Worm (Caenorhabditis elegans) whole organism, young adult: ENCODE measurements around the gene F26G1.5.

Experiments
- C06A6.2 ChIP-seq: fragments of 200-800 bp; sonication (Bioruptor generic); conservative IDR thresholded peaks from 2 replicates; pipeline ENCODE4 v1.3.6; 2022; ENCODE audit warnings: missing genetic modification characterization, missing compliant biosample characterization
- F10E7.11 ChIP-seq: sonication (generic microtip); optimal IDR thresholded peaks from 2 replicates; lab custom pipeline; 2017; ENCODE audit warnings: mild to moderate bottlenecking, missing genetic modification characterization, moderate library complexity, missing compliant biosample characterization
- F33H1.4 ChIP-seq: fragments of 200-800 bp; sonication (Bioruptor generic); IDR thresholded peaks from 2 replicates; pipeline ENCODE4 v1.3.6; 2022; ENCODE audit warnings: missing genetic modification reagents, missing genetic modification characterization, missing compliant biosample characterization
- F39B2.1 ChIP-seq: fragments of 200-800 bp; sonication (Bioruptor generic); IDR thresholded peaks from 2 replicates; pipeline ENCODE4 v1.3.6; 2022; ENCODE audit warnings: missing genetic modification reagents, missing genetic modification characterization, missing compliant biosample characterization
- ZK185.1 ChIP-seq: sonication (generic microtip); optimal IDR thresholded peaks from 2 replicates; lab custom pipeline; 2016; ENCODE audit warnings: mild to moderate bottlenecking, missing genetic modification characterization, missing compliant biosample characterization; ENCODE audit not compliant: poor library complexity, severe bottlenecking
- ama-1 ChIP-seq, 3 experiments: fragments of 150-350 bp in 1 of 3; sonication (generic microtip) in 2 of 3; optimal IDR thresholded peaks; 2 replicates each; lab custom pipeline; 2014 to 2018; ENCODE audit warnings: missing biosample characterization in 2 of 3, missing genetic modification characterization in 2 of 3, missing genetic modification reagents in 2 of 3
- athp-1 ChIP-seq: sonication (generic microtip); optimal IDR thresholded peaks from 2 replicates; lab custom pipeline; 2017; ENCODE audit warnings: mild to moderate bottlenecking, missing genetic modification characterization, missing compliant biosample characterization
- cebp-2 ChIP-seq: fragments of 200-800 bp; sonication (Bioruptor generic); IDR thresholded peaks from 2 replicates; pipeline ENCODE4 v1.3.6; 2022; ENCODE audit warnings: missing genetic modification characterization, missing compliant biosample characterization
- ceh-100 ChIP-seq: fragments of 200-800 bp; sonication (Bioruptor generic); IDR thresholded peaks from 2 replicates; pipeline ENCODE4 v1.3.6; 2022; ENCODE audit warnings: missing genetic modification reagents, missing genetic modification characterization, missing compliant biosample characterization
- ceh-40 ChIP-seq: fragments of 200-800 bp; sonication (Bioruptor generic); IDR thresholded peaks from 2 replicates; pipeline ENCODE4 v1.3.6; 2022; ENCODE audit warnings: missing genetic modification characterization, missing compliant biosample characterization
- die-1 ChIP-seq: sonication (generic microtip); optimal IDR thresholded peaks from 2 replicates; lab custom pipeline; 2016; ENCODE audit warnings: missing genotype, mild to moderate bottlenecking, missing genetic modification characterization, missing compliant biosample characterization
- dpff-1 ChIP-seq: sonication (generic microtip); optimal IDR thresholded peaks from 2 replicates; lab custom pipeline; 2017; ENCODE audit warnings: mild to moderate bottlenecking, missing genetic modification characterization, missing compliant biosample characterization
- efl-1 ChIP-seq: fragments of 150-350 bp; optimal IDR thresholded peaks from 2 replicates; lab custom pipeline; 2014; ENCODE audit warnings: missing biosample characterization, missing genetic modification reagents, missing genetic modification characterization
- egl-44 ChIP-seq: fragments of 200-800 bp; sonication (Bioruptor generic); IDR thresholded peaks from 2 replicates; pipeline ENCODE4 v1.3.6; 2022; ENCODE audit warnings: missing genetic modification reagents, missing genetic modification characterization, missing compliant biosample characterization
- gei-17 ChIP-seq: fragments of 200-800 bp; sonication (Bioruptor generic); optimal IDR thresholded peaks from 2 replicates; lab custom pipeline; 2018; ENCODE audit warnings: mild to moderate bottlenecking, missing genetic modification characterization, missing compliant biosample characterization
- hmg-20 ChIP-seq: fragments of 200-800 bp; sonication (Bioruptor generic); IDR thresholded peaks from 2 replicates; pipeline ENCODE4 v1.3.6; 2022; ENCODE audit warnings: missing genetic modification reagents, missing genetic modification characterization, missing compliant biosample characterization
- hrde-1 ChIP-seq: sonication (generic microtip); optimal IDR thresholded peaks from 2 replicates; lab custom pipeline; 2016; ENCODE audit warnings: missing genetic modification characterization, mild to moderate bottlenecking, missing compliant biosample characterization, moderate library complexity, missing genotype, missing genetic modification reagents, borderline replicate concordance
- hsf-1 ChIP-seq: fragments of 200-800 bp; sonication (Bioruptor generic); IDR thresholded peaks from 2 replicates; pipeline ENCODE4 v1.3.6; 2022; ENCODE audit warnings: missing genetic modification reagents, missing genetic modification characterization, missing compliant biosample characterization
- lin-26 ChIP-seq: fragments of 200-800 bp; sonication (Bioruptor generic); IDR thresholded peaks from 2 replicates; pipeline ENCODE4 v1.3.6; 2022; ENCODE audit warnings: missing genetic modification reagents, missing genetic modification characterization, missing compliant biosample characterization
- lin-35 ChIP-seq, 3 experiments: fragments of 150-350 bp in 2 of 3; sonication (generic microtip) in 1 of 3; optimal IDR thresholded peaks; 2 replicates each; lab custom pipeline; 2014 to 2018; ENCODE audit warnings: missing biosample characterization in 3 of 3, missing genetic modification characterization in 3 of 3, missing genetic modification reagents in 3 of 3
- lin-40 ChIP-seq: sonication (generic microtip); optimal IDR thresholded peaks from 2 replicates; lab custom pipeline; 2016; ENCODE audit warnings: missing genetic modification characterization, mild to moderate bottlenecking, missing compliant biosample characterization, missing genotype, missing genetic modification reagents
- lin-54 ChIP-seq: fragments of 200-800 bp; sonication (Bioruptor generic); optimal IDR thresholded peaks from 2 replicates; lab custom pipeline; 2018; ENCODE audit warnings: mild to moderate bottlenecking, missing genetic modification characterization, missing compliant biosample characterization
- madf-6 ChIP-seq: fragments of 200-800 bp; sonication (Bioruptor generic); IDR thresholded peaks from 2 replicates; pipeline ENCODE4 v1.3.6; 2022; ENCODE audit warnings: missing genetic modification reagents, missing genetic modification characterization, missing compliant biosample characterization
- madf-8 ChIP-seq: fragments of 200-800 bp; sonication (Bioruptor generic); conservative IDR thresholded peaks from 2 replicates; pipeline ENCODE4 v1.3.6; 2022; ENCODE audit warnings: missing genetic modification reagents, missing genetic modification characterization, missing compliant biosample characterization
- nfya-2 ChIP-seq: fragments of 200-800 bp; sonication (Bioruptor generic); IDR thresholded peaks from 2 replicates; pipeline ENCODE4 v1.3.6; 2022; ENCODE audit warnings: missing genetic modification reagents, missing genetic modification characterization, missing compliant biosample characterization
- nhr-179 ChIP-seq: sonication (generic microtip); optimal IDR thresholded peaks from 2 replicates; lab custom pipeline; 2016; ENCODE audit warnings: mild to moderate bottlenecking, missing genetic modification characterization, missing compliant biosample characterization
- nhr-90 ChIP-seq: sonication (generic microtip); optimal IDR thresholded peaks from 2 replicates; lab custom pipeline; 2016; ENCODE audit warnings: missing genotype, mild to moderate bottlenecking, missing genetic modification characterization, missing compliant biosample characterization
- pbrm-1 ChIP-seq: fragments of 200-800 bp; sonication (Bioruptor generic); IDR thresholded peaks from 2 replicates; pipeline ENCODE4 v1.3.6; 2022; ENCODE audit warnings: missing genetic modification reagents, missing genetic modification characterization, missing compliant biosample characterization
- rcor-1 ChIP-seq: fragments of 200-800 bp; sonication (Bioruptor generic); IDR thresholded peaks from 2 replicates; pipeline ENCODE4 v1.3.6; 2022; ENCODE audit warnings: missing genetic modification reagents, missing genetic modification characterization, missing compliant biosample characterization
- snpc-1.3 ChIP-seq: sonication (generic microtip); optimal IDR thresholded peaks from 2 replicates; lab custom pipeline; 2017; ENCODE audit warnings: missing genetic modification characterization, mild to moderate bottlenecking, missing compliant biosample characterization, antibody characterized with exemption, moderate library complexity, missing genotype, missing genetic modification reagents; ENCODE audit not compliant: insufficient read depth
- xnd-1 ChIP-seq: sonication (generic microtip); optimal IDR thresholded peaks from 2 replicates; lab custom pipeline; 2016; ENCODE audit warnings: missing genotype, missing genetic modification reagents, missing genetic modification characterization, missing compliant biosample characterization
- zim-3 ChIP-seq: sonication (generic microtip); optimal IDR thresholded peaks from 2 replicates; lab custom pipeline; 2017; ENCODE audit warnings: mild to moderate bottlenecking, missing genetic modification characterization, moderate library complexity, missing compliant biosample characterization
- ztf-26 ChIP-seq: sonication (generic microtip); optimal IDR thresholded peaks from 2 replicates; lab custom pipeline; 2017; ENCODE audit warnings: missing genetic modification characterization, missing compliant biosample characterization

F26G1.5 gene

ce11 chrII:4737348-4737747, 33.8 kb downstream of the F26G1.5 start, which contains the start of gene ctsa-1.1:
Gene ctsa-1.1, plus strand, starts transcription at chrII:4737648.
- TF ChIP-seq nfya-2 (GFP tag; lab: Robert Waterston, UW) (no peak), zim-3 (no peak), hsf-1 (GFP tag; lab: Robert Waterston, UW) (0 out of 2 replicates have a peak, but pooled peaks have one; percentile 33), die-1 (no peak)
- TF ChIP-seq, all 124 proteins: peak for 1

- TF ChIP-seq ceh-100 (GFP tag; lab: Robert Waterston, UW): no peak
- no peak for TF ChIP-seq nhr-90 (tag; lab: Kevin White, UChicago)
- TF ChIP-seq hrde-1 (tag; lab: Kevin White, UChicago): no peak
- no peak for TF ChIP-seq hmg-20 (GFP tag; lab: Robert Waterston, UW)
- TF ChIP-seq pbrm-1 (GFP tag; lab: Robert Waterston, UW): no peak
- TF ChIP-seq nhr-179 (tag; lab: Kevin White, UChicago): no peak
- no peak for TF ChIP-seq ceh-40 (GFP tag; lab: Robert Waterston, UW)
- no peak for TF ChIP-seq gei-17 (GFP tag; lab: Kevin White, UChicago)
- TF ChIP-seq F10E7.11: no peak
- TF ChIP-seq madf-6: no peak
- TF ChIP-seq lin-35 (GFP tag; optimal IDR thresholded peaks at IDR 0.05; lab: Kevin White, UChicago): no peak
- TF ChIP-seq athp-1 (tag; lab: Kevin White, UChicago): no peak
- no peak for TF ChIP-seq ama-1 (optimal IDR thresholded peaks at IDR 0.05; lab: Kevin White, UChicago)
- TF ChIP-seq ama-1 (GFP tag; optimal IDR thresholded peaks at IDR 0.05; lab: Kevin White, UChicago): no peak
- TF ChIP-seq C06A6.2: no peak
- TF ChIP-seq hsf-1 (GFP tag; lab: Robert Waterston, UW): no peak
- TF ChIP-seq ztf-26: no peak
- TF ChIP-seq dpff-1 (tag; lab: Kevin White, UChicago): no peak
These were observed 34.6 kb downstream of the F26G1.5 start for ce11 chrII:4736585-4736984.

ce11 chrII:4734477-4734876, 36.7 kb downstream of the F26G1.5 start:
- TF ChIP-seq madf-8 (GFP tag; lab: Robert Waterston, UW): no peak
- no peak for TF ChIP-seq F33H1.4 (GFP tag; lab: Robert Waterston, UW)
- no peak for TF ChIP-seq rcor-1 (GFP tag; lab: Robert Waterston, UW)
- TF ChIP-seq xnd-1 (tag; lab: Kevin White, UChicago): no peak
- no peak for TF ChIP-seq egl-44
- TF ChIP-seq nhr-179 (tag; lab: Kevin White, UChicago): no peak
- no peak for TF ChIP-seq snpc-1.3 (tag; lab: Kevin White, UChicago)
- TF ChIP-seq cebp-2: no peak
- TF ChIP-seq dpff-1 (tag; lab: Kevin White, UChicago): no peak
- no peak for TF ChIP-seq nfya-2 (GFP tag; lab: Robert Waterston, UW)
- TF ChIP-seq efl-1 (GFP tag; lab: Kevin White, UChicago): no peak
- no peak for TF ChIP-seq nhr-90 (tag; lab: Kevin White, UChicago)
- no peak for TF ChIP-seq lin-54 (GFP tag; lab: Kevin White, UChicago)
- no peak for TF ChIP-seq lin-26 (GFP tag; lab: Robert Waterston, UW)
- no peak for TF ChIP-seq ZK185.1 (tag; lab: Kevin White, UChicago)

DNA sequence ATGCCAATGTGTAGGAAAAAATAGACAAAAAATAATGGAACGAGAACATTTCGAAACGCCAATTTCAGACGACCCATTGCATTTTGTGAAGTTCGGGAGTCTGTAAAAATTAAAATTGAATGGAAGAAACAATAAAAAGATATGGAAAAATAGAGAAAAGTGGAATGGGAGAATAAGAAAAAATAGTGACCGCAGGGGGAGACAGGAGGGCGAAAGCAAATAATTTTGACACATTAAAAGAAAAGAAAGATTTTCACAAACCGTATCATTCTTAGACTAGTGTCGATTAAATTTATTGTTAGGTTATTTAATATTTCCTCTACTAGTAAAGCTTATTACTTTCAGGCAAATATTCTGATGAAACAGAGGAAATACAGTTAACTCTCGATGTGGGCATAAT, 37.3 kb downstream of the F26G1.5 start, which contains the start of gene F41C3.11:
F41C3.11 (minus strand) TSS at position 101 of the 400 bp plus-strand sequence.
- TF ChIP-seq F39B2.1 (GFP tag; lab: Robert Waterston, UW) (no peak), lin-40 (tag; lab: Kevin White, UChicago) (no peak)
